Fruit fly (Drosophila melanogaster): ENCODE data around the gene CG11905.

DNA sequence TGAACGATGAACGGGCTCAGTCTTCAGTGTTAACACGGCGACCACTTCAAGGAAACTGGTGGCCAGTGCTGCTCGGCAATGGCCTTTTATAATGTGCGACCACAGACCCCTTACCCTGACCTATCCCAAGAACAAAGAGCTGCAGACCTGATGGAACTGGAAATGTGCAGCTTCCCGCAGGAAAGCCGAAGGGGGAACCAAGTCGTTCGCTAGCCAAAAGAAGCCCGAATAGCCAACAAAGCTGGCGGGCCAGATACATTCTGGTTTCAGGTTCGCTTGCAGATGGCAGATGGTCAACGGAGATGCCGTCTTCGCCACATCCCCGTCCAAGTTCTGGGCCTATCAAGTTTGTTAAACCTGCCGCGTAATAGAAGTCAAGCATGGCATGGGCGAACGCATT, 8.0 kb downstream of the CG11905 start, which contains the start of gene CG13023:
- TF ChIP-seq gl (tag; optimal IDR thresholded peaks at IDR 0.05) (no peak), CG34367 (tag; optimal IDR thresholded peaks at IDR 0.05) (no peak), fd96Ca (GFP tag; IDR thresholded peaks at IDR 0.05) (no peak), rn (GFP tag; IDR thresholded peaks at IDR 0.05) (no peak), CG8301 (tag; optimal IDR thresholded peaks at IDR 0.05) (no peak), CG12605 (GFP tag; IDR thresholded peaks at IDR 0.05) (no peak), CG10348 (GFP tag; IDR thresholded peaks at IDR 0.05) (no peak), Pif1A (GFP tag; optimal IDR thresholded peaks at IDR 0.05) (no peak)
